Worm (Caenorhabditis elegans): ENCODE results near the gene clk-1.
A peak's percentile ranks its signal among the peaks of the same experiment; 100 is the strongest.

Gene clk-1

ce11 chrIII:5248706-5249105 lies 29.0 kb upstream of the clk-1 start:
- TF ChIP-seq fos-1 (tag; optimal IDR thresholded peaks at IDR 0.05) (no peak), fkh-10 (GFP tag; optimal IDR thresholded peaks at IDR 0.05) (no peak), R02D3.7 (tag; optimal IDR thresholded peaks at IDR 0.05) (no peak), nfya-1 (tag; optimal IDR thresholded peaks at IDR 0.05; ENCODE audit: insufficient read depth) (no peak), lin-15B (tag; optimal IDR thresholded peaks at IDR 0.05) (no peak), ZK546.5 (tag; optimal IDR thresholded peaks at IDR 0.05) (no peak), sea-2 (GFP tag; optimal IDR thresholded peaks at IDR 0.05) (no peak), nhr-23 (tag; optimal IDR thresholded peaks at IDR 0.05) (no peak), daf-12 (tag; optimal IDR thresholded peaks at IDR 0.05) (no peak), egl-5 (tag; optimal IDR thresholded peaks at IDR 0.05) (no peak)

- TF ChIP-seq ama-1 (optimal IDR thresholded peaks at IDR 0.05) (no peak), ZK546.5 (tag; optimal IDR thresholded peaks at IDR 0.05) (no peak), pha-4 (tag; optimal IDR thresholded peaks at IDR 0.05) (peak; percentile 42)
Observed at ce11 chrIII:5254108-5254507, 23.6 kb upstream of the clk-1 start, which contains the start of the genes sumv-1 and gop-1. sumv-1 (minus strand) TSS chrIII:5254187. gop-1 (plus strand) TSS chrIII:5254438.

DNA sequence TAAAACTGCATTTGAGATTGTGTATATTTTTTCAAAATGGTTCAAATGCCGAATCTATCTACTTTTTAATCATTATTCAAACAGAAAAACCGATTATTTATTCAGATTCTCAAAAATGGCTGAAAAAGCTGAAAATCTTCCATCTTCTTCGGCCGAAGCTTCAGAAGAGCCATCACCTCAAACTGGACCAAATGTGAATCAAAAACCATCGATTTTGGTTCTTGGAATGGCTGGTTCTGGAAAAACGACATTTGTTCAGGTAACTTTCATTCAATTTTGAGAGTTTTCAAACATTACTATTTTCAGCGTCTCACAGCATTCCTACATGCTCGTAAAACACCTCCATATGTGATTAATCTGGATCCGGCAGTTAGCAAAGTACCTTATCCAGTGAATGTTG lies 18.8 kb upstream of the clk-1 start, which contains the start of gene gop-2:
Gene gop-2 (plus strand): TSS at position 106 of the 400 bp plus-strand sequence.
- TF ChIP-seq elt-2 (tag; optimal IDR thresholded peaks at IDR 0.05) (no peak), fkh-2 (tag; optimal IDR thresholded peaks at IDR 0.05) (no peak), nhr-76 (tag; optimal IDR thresholded peaks at IDR 0.05) (no peak), nhr-28 (tag; optimal IDR thresholded peaks at IDR 0.05) (no peak), hmg-11 (tag; optimal IDR thresholded peaks at IDR 0.05) (no peak), sea-2 (GFP tag; optimal IDR thresholded peaks at IDR 0.05) (no peak), lsy-12 (tag; optimal IDR thresholded peaks at IDR 0.05) (no peak), unc-62 (GFP tag; optimal IDR thresholded peaks at IDR 0.05) (no peak), zag-1 (tag; optimal IDR thresholded peaks at IDR 0.05) (no peak), nhr-23 (tag; optimal IDR thresholded peaks at IDR 0.05) (no peak), pqm-1 (tag; optimal IDR thresholded peaks at IDR 0.05) (no peak), unc-39 (tag; optimal IDR thresholded peaks at IDR 0.05) (no peak), snpc-4 (tag; optimal IDR thresholded peaks at IDR 0.05) (no peak), ceh-28 (tag; optimal IDR thresholded peaks at IDR 0.05) (no peak), ceh-9 (tag; optimal IDR thresholded peaks at IDR 0.05) (no peak), nhr-67 (tag; optimal IDR thresholded peaks at IDR 0.05) (no peak)

- TF ChIP-seq hmg-11 (tag; optimal IDR thresholded peaks at IDR 0.05) (no peak), nhr-11 (tag; optimal IDR thresholded peaks at IDR 0.05) (no peak), unc-39 (tag; optimal IDR thresholded peaks at IDR 0.05) (no peak), ama-1 (optimal IDR thresholded peaks at IDR 0.05) (no peak), nhr-43 (tag; optimal IDR thresholded peaks at IDR 0.05; ENCODE audit: poor library complexity, severe bottlenecking) (no peak), aly-2 (tag; optimal IDR thresholded peaks at IDR 0.05) (no peak), skn-1 (tag; optimal IDR thresholded peaks at IDR 0.05) (no peak), nhr-76 (tag; optimal IDR thresholded peaks at IDR 0.05) (no peak), ZK546.5 (tag; optimal IDR thresholded peaks at IDR 0.05) (no peak), fkh-10 (GFP tag; optimal IDR thresholded peaks at IDR 0.05) (no peak), ceh-9 (tag; optimal IDR thresholded peaks at IDR 0.05) (no peak), nfya-1 (tag; optimal IDR thresholded peaks at IDR 0.05; ENCODE audit: insufficient read depth) (no peak), ceh-16 (tag; optimal IDR thresholded peaks at IDR 0.05) (no peak), ztf-4 (tag; optimal IDR thresholded peaks at IDR 0.05) (no peak), tbx-2 (tag; optimal IDR thresholded peaks at IDR 0.05) (no peak), mdl-1 (tag; optimal IDR thresholded peaks at IDR 0.05) (no peak), pha-4 (tag; optimal IDR thresholded peaks at IDR 0.05) (no peak), elt-3 (tag; optimal IDR thresholded peaks at IDR 0.05) (no peak)
Observed at ce11 chrIII:5260394-5260793, 17.3 kb upstream of the clk-1 start, which contains the start of gene gop-3. gop-3 (plus strand) TSS chrIII:5260694.

Measured in whole organism, L3 larva.